Fruit fly (Drosophila melanogaster): Measurements from ENCODE around the gene Ubr3.

Gene Ubr3

DNA sequence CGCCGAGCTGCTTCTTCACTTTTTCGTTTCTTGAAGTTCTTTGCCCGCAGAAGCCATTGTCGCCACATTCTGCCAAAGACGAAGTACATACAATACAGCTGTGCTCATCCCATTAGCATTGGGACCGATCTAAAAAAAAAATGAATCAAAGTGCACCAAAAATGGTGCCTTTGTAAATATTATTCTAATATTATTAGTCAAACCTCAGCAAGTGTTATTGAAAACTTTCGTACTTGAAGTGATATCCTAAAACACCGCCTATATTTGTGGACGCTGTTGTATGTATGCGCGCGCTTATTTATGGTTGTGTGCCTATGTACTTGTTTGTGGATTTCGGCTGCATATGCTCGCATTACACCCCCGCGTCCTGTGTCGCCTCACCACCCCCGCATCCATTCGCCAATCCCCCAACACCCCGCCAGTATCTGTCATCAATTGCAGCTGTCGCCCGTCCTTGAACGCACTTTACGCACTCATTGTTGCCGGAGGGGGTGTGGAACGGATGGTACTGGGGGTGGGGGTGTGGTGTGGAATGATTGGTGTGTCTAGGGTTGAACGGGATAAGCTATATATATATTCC lies 36.8 kb downstream of the Ubr3 start (continued):
- peak; percentile 93 for TF ChIP-seq CG18599 (GFP tag; optimal IDR thresholded peaks at IDR 0.05)
- peak; percentile 91 for TF ChIP-seq Oli (tag; optimal IDR thresholded peaks at IDR 0.05)
- peak; percentile 30 for TF ChIP-seq NC2α (GFP tag; optimal IDR thresholded peaks at IDR 0.05)
- TF ChIP-seq CG9797 (GFP tag; optimal IDR thresholded peaks at IDR 0.05) = peak; percentile 28
- TF ChIP-seq Sox102F (GFP tag; optimal IDR thresholded peaks at IDR 0.05) = peak; percentile 91
- TF ChIP-seq CG7745 (tag; optimal IDR thresholded peaks at IDR 0.05) = no peak
- no peak for TF ChIP-seq mirr (GFP tag; optimal IDR thresholded peaks at IDR 0.05)
- TF ChIP-seq CG42726 (GFP tag; IDR thresholded peaks at IDR 0.05; ENCODE audit: partially characterized antibody) = no peak
- TF ChIP-seq gfzf (GFP tag; optimal IDR thresholded peaks at IDR 0.05) = no peak
- TF ChIP-seq CG31224 (GFP tag; IDR thresholded peaks at IDR 0.05) = peak; percentile 63
- peak; percentile 85 for TF ChIP-seq Gug (GFP tag; IDR thresholded peaks at IDR 0.05)
- peak; percentile 91 for TF ChIP-seq CG12219 (GFP tag; optimal IDR thresholded peaks at IDR 0.05)
- TF ChIP-seq CG31388 (GFP tag; optimal IDR thresholded peaks at IDR 0.05) = peak; percentile 9
- TF ChIP-seq CG15269 (tag; optimal IDR thresholded peaks at IDR 0.05) = peak; percentile 87
- TF ChIP-seq odd (GFP tag; optimal IDR thresholded peaks at IDR 0.05) = peak; percentile 77
- no peak for TF ChIP-seq unc-4 (GFP tag; IDR thresholded peaks at IDR 0.05; ENCODE audit: partially characterized antibody)
- peak; percentile 22 for TF ChIP-seq HLHmδ (GFP tag; optimal IDR thresholded peaks at IDR 0.05)
- peak; percentile 71; the same call in 1 of the 2 replicates for TF ChIP-seq sim (GFP tag; IDR thresholded peaks at IDR 0.05)
- TF ChIP-seq gcm2 (GFP tag; optimal IDR thresholded peaks at IDR 0.05) = peak; percentile 46
- peak; percentile 79 for TF ChIP-seq Atf6 (GFP tag; IDR thresholded peaks at IDR 0.05)
- TF ChIP-seq CG30431 (GFP tag; optimal IDR thresholded peaks at IDR 0.05) = peak; percentile 85
- peak; percentile 67 to 78 for TF ChIP-seq Pdp1 (GFP tag; optimal IDR thresholded peaks at IDR 0.05)
- peak; percentile 91 for TF ChIP-seq gcm (GFP tag; optimal IDR thresholded peaks at IDR 0.05)
- TF ChIP-seq Mrtf (GFP tag; IDR thresholded peaks at IDR 0.05) = peak; percentile 88
- peak; percentile 75 for TF ChIP-seq Max (GFP tag; optimal IDR thresholded peaks at IDR 0.05)
- peak; percentile 76 to 95 for TF ChIP-seq bsh (GFP tag; optimal IDR thresholded peaks at IDR 0.05)
- TF ChIP-seq CG32767 (GFP tag; IDR thresholded peaks at IDR 0.05) = peak; percentile 77
- peak; percentile 85 for TF ChIP-seq org-1 (GFP tag; optimal IDR thresholded peaks at IDR 0.05)
- no peak for TF ChIP-seq CG2129 (GFP tag; IDR thresholded peaks at IDR 0.05; ENCODE audit: partially characterized antibody)
- TF ChIP-seq danr (GFP tag; IDR thresholded peaks at IDR 0.05) = peak; percentile 66
- peak; percentile 82 for TF ChIP-seq CG43689 (GFP tag; IDR thresholded peaks at IDR 0.05)
- TF ChIP-seq CG15514 (GFP tag; optimal IDR thresholded peaks at IDR 0.05) = peak; percentile 74
- peak; percentile 21 for TF ChIP-seq CG12744 (GFP tag; optimal IDR thresholded peaks at IDR 0.05)
- TF ChIP-seq CG18476 (GFP tag; optimal IDR thresholded peaks at IDR 0.05) = peak; percentile 81
- peak; percentile 70 for TF ChIP-seq Gsc (GFP tag; IDR thresholded peaks at IDR 0.05)
- no peak for TF ChIP-seq zen2 (GFP tag; IDR thresholded peaks at IDR 0.05; ENCODE audit: partially characterized antibody)
- peak; percentile 86 for TF ChIP-seq CG30403 (GFP tag; optimal IDR thresholded peaks at IDR 0.05)
- TF ChIP-seq Fer1 (GFP tag; optimal IDR thresholded peaks at IDR 0.05) = peak; percentile 89
- TF ChIP-seq CG10979 (tag; optimal IDR thresholded peaks at IDR 0.05) = peak; percentile 92
- peak; percentile 40 for TF ChIP-seq CG9609 (GFP tag; optimal IDR thresholded peaks at IDR 0.05)
- no peak for TF ChIP-seq hbn (GFP tag; IDR thresholded peaks at IDR 0.05; ENCODE audit: partially characterized antibody)
- TF ChIP-seq dm (GFP tag; optimal IDR thresholded peaks at IDR 0.05) = peak; percentile 15
- no peak for TF ChIP-seq CG7963 (GFP tag; IDR thresholded peaks at IDR 0.05; ENCODE audit: partially characterized antibody)
- peak; percentile 60 for TF ChIP-seq pros (GFP tag; optimal IDR thresholded peaks at IDR 0.05)
- peak; percentile 95 for TF ChIP-seq vvl (GFP tag; IDR thresholded peaks at IDR 0.05)
- peak; percentile 82 for TF ChIP-seq CG1602 (GFP tag; optimal IDR thresholded peaks at IDR 0.05)
- no peak for TF ChIP-seq hb (GFP tag; IDR thresholded peaks at IDR 0.05; ENCODE audit: partially characterized antibody)
- peak; percentile 21 for TF ChIP-seq CG11398 (GFP tag; optimal IDR thresholded peaks at IDR 0.05)
- no peak for TF ChIP-seq cg (GFP tag; optimal IDR thresholded peaks at IDR 0.05)

Measured in whole organism, embryonic.